Worm (Caenorhabditis elegans) whole organism, young adult: Measurements from ENCODE around the gene T04A6.2.
A peak's percentile ranks its signal among the peaks of the same experiment; 100 is the strongest.

ENCODE experiments used
- B0336.3 ChIP-seq: fragments of 200-800 bp; sonication (Bioruptor generic); IDR thresholded peaks from 2 replicates; pipeline ENCODE4 v1.3.6; 2022; ENCODE audit warnings: missing genetic modification characterization, missing compliant biosample characterization
- F10E7.11 ChIP-seq: sonication (generic microtip); optimal IDR thresholded peaks from 2 replicates; lab custom pipeline; 2017; ENCODE audit warnings: mild to moderate bottlenecking, missing genetic modification characterization, moderate library complexity, missing compliant biosample characterization
- F33H1.4 ChIP-seq: fragments of 200-800 bp; sonication (Bioruptor generic); IDR thresholded peaks from 2 replicates; pipeline ENCODE4 v1.3.6; 2022; ENCODE audit warnings: missing genetic modification reagents, missing genetic modification characterization, missing compliant biosample characterization
- F57C9.4 ChIP-seq: sonication (generic microtip); optimal IDR thresholded peaks from 2 replicates; lab custom pipeline; 2017; ENCODE audit warnings: mild to moderate bottlenecking, missing genetic modification characterization, missing compliant biosample characterization
- K12H6.12 ChIP-seq: fragments of 200-800 bp; sonication (Bioruptor generic); optimal IDR thresholded peaks from 2 replicates; lab custom pipeline; 2018; ENCODE audit warnings: mild to moderate bottlenecking, missing genetic modification characterization, missing compliant biosample characterization
- Y67H2A.10 ChIP-seq: fragments of 200-800 bp; sonication (Bioruptor generic); conservative IDR thresholded peaks from 2 replicates; pipeline ENCODE4 v1.3.6; 2022; ENCODE audit warnings: missing genetic modification reagents, missing genetic modification characterization, missing compliant biosample characterization
- Y79H2A.3 ChIP-seq: fragments of 200-800 bp; sonication (Bioruptor generic); conservative IDR thresholded peaks from 2 replicates; pipeline ENCODE4 v1.3.6; 2022; ENCODE audit warnings: missing genetic modification reagents, missing genetic modification characterization, missing compliant biosample characterization
- Y95B8A.8 ChIP-seq: fragments of 200-800 bp; sonication (Bioruptor generic); IDR thresholded peaks from 2 replicates; pipeline ENCODE4 v1.3.6; 2022; ENCODE audit warnings: missing genetic modification reagents, missing genetic modification characterization, missing compliant biosample characterization
- akir-1 ChIP-seq: fragments of 200-800 bp; sonication (Bioruptor generic); optimal IDR thresholded peaks from 2 replicates; lab custom pipeline; 2018; ENCODE audit warnings: mild to moderate bottlenecking, missing genetic modification characterization, moderate library complexity, missing compliant biosample characterization
- ama-1 ChIP-seq, 3 experiments: fragments of 150-350 bp in 1 of 3; sonication (generic microtip) in 2 of 3; optimal IDR thresholded peaks; 2 replicates each; lab custom pipeline; 2014 to 2018; ENCODE audit warnings: missing biosample characterization in 2 of 3, missing genetic modification characterization in 2 of 3, missing genetic modification reagents in 2 of 3
- atf-7 ChIP-seq: sonication (generic microtip); optimal IDR thresholded peaks from 2 replicates; lab custom pipeline; 2017; ENCODE audit warnings: mild to moderate bottlenecking, missing genetic modification characterization, missing compliant biosample characterization
- attf-3 ChIP-seq: fragments of 200-800 bp; sonication (Bioruptor generic); conservative IDR thresholded peaks from 2 replicates; pipeline ENCODE4 v1.3.6; 2022; ENCODE audit warnings: missing genetic modification reagents, missing genetic modification characterization, missing compliant biosample characterization
- bed-1 ChIP-seq: fragments of 200-800 bp; sonication (Bioruptor generic); IDR thresholded peaks from 2 replicates; pipeline ENCODE4 v1.3.6; 2022; ENCODE audit warnings: missing genetic modification reagents, missing genetic modification characterization, missing compliant biosample characterization
- ccch-3 ChIP-seq: fragments of 200-800 bp; sonication (Bioruptor generic); optimal IDR thresholded peaks from 2 replicates; lab custom pipeline; 2018; ENCODE audit warnings: mild to moderate bottlenecking, missing genetic modification characterization, missing compliant biosample characterization
- cebp-1 ChIP-seq, 2 experiments: fragments of 200-800 bp in 1 of 2; sonication (Bioruptor generic) in 1 of 2; sonication (generic microtip) in 1 of 2; IDR thresholded peaks in 1 of 2; optimal IDR thresholded peaks in 1 of 2; 2 replicates each; pipeline versions ENCODE4 v1.3.6 to Lab custom; 2017 to 2022; ENCODE audit warnings: missing compliant biosample characterization in 2 of 2, missing genetic modification characterization in 2 of 2, mild to moderate bottlenecking in 1 of 2, missing genetic modification reagents in 1 of 2, moderate library complexity in 1 of 2
- ceh-40 ChIP-seq: fragments of 200-800 bp; sonication (Bioruptor generic); IDR thresholded peaks from 2 replicates; pipeline ENCODE4 v1.3.6; 2022; ENCODE audit warnings: missing genetic modification characterization, missing compliant biosample characterization
- ceh-58 ChIP-seq: fragments of 200-800 bp; sonication (Bioruptor generic); IDR thresholded peaks from 2 replicates; pipeline ENCODE4 v1.3.6; 2022; ENCODE audit warnings: missing genetic modification characterization, missing compliant biosample characterization
- ceh-91 ChIP-seq: fragments of 200-800 bp; sonication (Bioruptor generic); IDR thresholded peaks from 2 replicates; pipeline ENCODE4 v1.3.6; 2022; ENCODE audit warnings: missing genetic modification reagents, missing genetic modification characterization, missing compliant biosample characterization
- chd-7 ChIP-seq: sonication (generic microtip); optimal IDR thresholded peaks from 2 replicates; lab custom pipeline; 2016; ENCODE audit warnings: mild to moderate bottlenecking, missing genetic modification characterization, moderate library complexity, missing compliant biosample characterization
- die-1 ChIP-seq: sonication (generic microtip); optimal IDR thresholded peaks from 2 replicates; lab custom pipeline; 2016; ENCODE audit warnings: missing genotype, mild to moderate bottlenecking, missing genetic modification characterization, missing compliant biosample characterization
- dox-1 ChIP-seq: fragments of 200-800 bp; sonication (Bioruptor generic); IDR thresholded peaks from 2 replicates; pipeline ENCODE4 v1.3.6; 2022; ENCODE audit warnings: missing genetic modification reagents, missing genetic modification characterization, missing compliant biosample characterization
- dpl-1 ChIP-seq: fragments of 150-350 bp; optimal IDR thresholded peaks from 2 replicates; lab custom pipeline; 2014; ENCODE audit warnings: missing biosample characterization, missing genetic modification reagents, missing genetic modification characterization
- him-1 ChIP-seq: sonication (generic microtip); optimal IDR thresholded peaks from 2 replicates; lab custom pipeline; 2016; ENCODE audit warnings: missing genotype, missing genetic modification reagents, missing genetic modification characterization, missing compliant biosample characterization
- hlh-12 ChIP-seq: sonication (generic microtip); optimal IDR thresholded peaks from 2 replicates; lab custom pipeline; 2016; ENCODE audit warnings: missing genetic modification characterization, missing compliant biosample characterization
- hlh-26 ChIP-seq: fragments of 200-800 bp; sonication (Bioruptor generic); conservative IDR thresholded peaks from 2 replicates; pipeline ENCODE4 v1.3.6; 2022; ENCODE audit warnings: missing genetic modification reagents, missing genetic modification characterization, missing compliant biosample characterization
- hmg-1.2 ChIP-seq: fragments of 200-800 bp; sonication (Bioruptor generic); IDR thresholded peaks from 2 replicates; pipeline ENCODE4 v1.3.6; 2022; ENCODE audit warnings: missing genetic modification reagents, missing genetic modification characterization, missing compliant biosample characterization
- hmg-20 ChIP-seq: fragments of 200-800 bp; sonication (Bioruptor generic); IDR thresholded peaks from 2 replicates; pipeline ENCODE4 v1.3.6; 2022; ENCODE audit warnings: missing genetic modification reagents, missing genetic modification characterization, missing compliant biosample characterization
- lin-35 ChIP-seq, 3 experiments: fragments of 150-350 bp in 2 of 3; sonication (generic microtip) in 1 of 3; optimal IDR thresholded peaks; 2 replicates each; lab custom pipeline; 2014 to 2018; ENCODE audit warnings: missing biosample characterization in 3 of 3, missing genetic modification characterization in 3 of 3, missing genetic modification reagents in 3 of 3
- lin-54 ChIP-seq: fragments of 200-800 bp; sonication (Bioruptor generic); optimal IDR thresholded peaks from 2 replicates; lab custom pipeline; 2018; ENCODE audit warnings: mild to moderate bottlenecking, missing genetic modification characterization, missing compliant biosample characterization
- lsy-27 ChIP-seq: sonication (generic microtip); optimal IDR thresholded peaks from 2 replicates; lab custom pipeline; 2017; ENCODE audit warnings: missing genetic modification characterization, mild to moderate bottlenecking, missing compliant biosample characterization, antibody characterized with exemption, missing genotype, borderline replicate concordance; ENCODE audit not compliant: insufficient read depth
- madf-3 ChIP-seq: fragments of 200-800 bp; sonication (Bioruptor generic); IDR thresholded peaks from 2 replicates; pipeline ENCODE4 v1.3.6; 2022; ENCODE audit warnings: missing genetic modification reagents, missing genetic modification characterization, missing compliant biosample characterization
- mcd-1 ChIP-seq: fragments of 200-800 bp; sonication (Bioruptor generic); IDR thresholded peaks from 2 replicates; pipeline ENCODE4 v1.3.6; 2022; ENCODE audit warnings: missing genetic modification reagents, missing genetic modification characterization, missing compliant biosample characterization
- nfya-1 ChIP-seq: sonication (generic microtip); optimal IDR thresholded peaks from 2 replicates; lab custom pipeline; 2017; ENCODE audit warnings: antibody characterized with exemption, missing compliant biosample characterization, missing genetic modification characterization, borderline replicate concordance; ENCODE audit not compliant: insufficient read depth
- nfya-2 ChIP-seq: fragments of 200-800 bp; sonication (Bioruptor generic); IDR thresholded peaks from 2 replicates; pipeline ENCODE4 v1.3.6; 2022; ENCODE audit warnings: missing genetic modification reagents, missing genetic modification characterization, missing compliant biosample characterization
- nfyb-1 ChIP-seq: fragments of 200-800 bp; sonication (Bioruptor generic); IDR thresholded peaks from 2 replicates; pipeline ENCODE4 v1.3.6; 2022; ENCODE audit warnings: missing genetic modification reagents, missing genetic modification characterization, missing compliant biosample characterization
- nhr-80 ChIP-seq: sonication (generic microtip); optimal IDR thresholded peaks from 2 replicates; lab custom pipeline; 2016; ENCODE audit warnings: missing genetic modification characterization, missing compliant biosample characterization
- rec-8 ChIP-seq, 2 experiments: sonication (generic microtip); optimal IDR thresholded peaks; 2 replicates each; lab custom pipeline; 2016; ENCODE audit warnings: mild to moderate bottlenecking in 2 of 2, missing genetic modification characterization in 2 of 2, missing genetic modification reagents in 2 of 2, missing genotype in 2 of 2, missing biosample characterization in 1 of 2, missing compliant biosample characterization in 1 of 2, moderate library complexity in 1 of 2
- sea-2 ChIP-seq: fragments of 200-800 bp; sonication (Bioruptor generic); IDR thresholded peaks from 2 replicates; pipeline ENCODE4 v1.3.6; 2022; ENCODE audit warnings: missing genetic modification characterization, missing compliant biosample characterization
- snpc-1.3 ChIP-seq: sonication (generic microtip); optimal IDR thresholded peaks from 2 replicates; lab custom pipeline; 2017; ENCODE audit warnings: missing genetic modification characterization, mild to moderate bottlenecking, missing compliant biosample characterization, antibody characterized with exemption, moderate library complexity, missing genotype, missing genetic modification reagents; ENCODE audit not compliant: insufficient read depth
- sptf-2 ChIP-seq: fragments of 200-800 bp; sonication (Bioruptor generic); optimal IDR thresholded peaks from 2 replicates; lab custom pipeline; 2018; ENCODE audit warnings: mild to moderate bottlenecking, missing genetic modification characterization, missing compliant biosample characterization
- tbp1 ChIP-seq: fragments of 200-800 bp; sonication (Bioruptor generic); optimal IDR thresholded peaks from 2 replicates; lab custom pipeline; 2018; ENCODE audit warnings: mild to moderate bottlenecking, missing genetic modification characterization, missing compliant biosample characterization
- tlf-1 ChIP-seq: fragments of 200-800 bp; sonication (Bioruptor generic); optimal IDR thresholded peaks from 2 replicates; lab custom pipeline; 2018; ENCODE audit warnings: mild to moderate bottlenecking, missing genetic modification characterization, missing compliant biosample characterization
- unc-130 ChIP-seq: sonication (generic microtip); optimal IDR thresholded peaks from 2 replicates; lab custom pipeline; 2016; ENCODE audit warnings: missing genetic modification reagents, missing genetic modification characterization, missing compliant biosample characterization
- unc-62 ChIP-seq: fragments of 150-350 bp; optimal IDR thresholded peaks from 2 replicates; lab custom pipeline; 2014; ENCODE audit warnings: missing biosample characterization, missing genetic modification reagents, missing genetic modification characterization
- ztf-18 ChIP-seq: sonication (generic microtip); optimal IDR thresholded peaks from 2 replicates; lab custom pipeline; 2016; ENCODE audit warnings: missing genotype, mild to moderate bottlenecking, missing genetic modification characterization, missing compliant biosample characterization
- ztf-3 ChIP-seq: fragments of 200-800 bp; sonication (Bioruptor generic); optimal IDR thresholded peaks from 2 replicates; lab custom pipeline; 2018; ENCODE audit warnings: mild to moderate bottlenecking, missing genetic modification characterization, missing compliant biosample characterization

T04A6.2 gene

ce11 chrIII:7580586-7580985, 34.0 kb upstream of the T04A6.2 start:
- TF ChIP-seq nfya-1 (no peak), K12H6.12 (tag; lab: Kevin White, UChicago) (peak; percentile 6), bed-1 (no peak), hmg-1.2 (GFP tag; lab: Robert Waterston, UW) (no peak), lin-35 (GFP tag; optimal IDR thresholded peaks at IDR 0.05; lab: Kevin White, UChicago) (peak in 1 of 3 experiments; percentile 12), Y79H2A.3 (GFP tag; lab: Robert Waterston, UW) (no peak), dox-1 (no peak), ceh-91 (GFP tag; lab: Robert Waterston, UW) (no peak), sea-2 (no peak), cebp-1 (GFP tag; IDR thresholded peaks at IDR 0.05; lab: Robert Waterston, UW) (no peak), cebp-1 (tag; optimal IDR thresholded peaks at IDR 0.05; lab: Kevin White, UChicago) (peak; percentile 11), hlh-26 (no peak), madf-3 (GFP tag; lab: Robert Waterston, UW) (no peak), unc-62 (GFP tag; lab: Kevin White, UChicago) (no peak), nfyb-1 (no peak), ama-1 (optimal IDR thresholded peaks at IDR 0.05; lab: Kevin White, UChicago) (no peak), ama-1 (GFP tag; optimal IDR thresholded peaks at IDR 0.05; lab: Kevin White, UChicago) (no peak), atf-7 (tag; lab: Kevin White, UChicago) (no peak), tbp1 (no peak), hmg-20 (GFP tag; lab: Robert Waterston, UW) (no peak), ztf-3 (GFP tag; lab: Kevin White, UChicago) (no peak)

ce11 chrIII:7582885-7583284, 31.7 kb upstream of the T04A6.2 start, which contains the start of gene R13A5.10:
R13A5.10 (minus strand) TSS chrIII:7582985.
- TF ChIP-seq snpc-1.3, result no peak
- TF ChIP-seq B0336.3 (GFP tag; lab: Robert Waterston, UW), result no peak
- no peak for TF ChIP-seq bed-1
- TF ChIP-seq sea-2, result no peak
- no peak for TF ChIP-seq attf-3
- TF ChIP-seq F57C9.4, result no peak
- no peak for TF ChIP-seq chd-7 (tag; lab: Kevin White, UChicago)
- no peak for TF ChIP-seq unc-130
- TF ChIP-seq nhr-80 (tag; lab: Kevin White, UChicago), result no peak
- TF ChIP-seq Y67H2A.10 (GFP tag; lab: Robert Waterston, UW), result no peak
- TF ChIP-seq nfya-2 (GFP tag; lab: Robert Waterston, UW), result no peak
- no peak for TF ChIP-seq atf-7 (tag; lab: Kevin White, UChicago)
- no peak for TF ChIP-seq F10E7.11
- no peak for TF ChIP-seq tlf-1 (GFP tag; lab: Kevin White, UChicago)
- TF ChIP-seq ceh-58 (GFP tag; lab: Robert Waterston, UW), result no peak
- no peak for TF ChIP-seq rec-8 (tag; optimal IDR thresholded peaks at IDR 0.05; lab: Kevin White, UChicago)
- no peak for TF ChIP-seq Y95B8A.8 (GFP tag; lab: Robert Waterston, UW)
- TF ChIP-seq F33H1.4 (GFP tag; lab: Robert Waterston, UW), result no peak
- TF ChIP-seq him-1 (tag; lab: Kevin White, UChicago), result no peak
- no peak for TF ChIP-seq mcd-1 (GFP tag; lab: Robert Waterston, UW)

ce11 chrIII:7584131-7584646, 30.4 kb upstream of the T04A6.2 start, which contains the start of gene cup-5:
cup-5 (plus strand) TSS chrIII:7584181.
- no peak for TF ChIP-seq sea-2
- no peak for TF ChIP-seq akir-1 (GFP tag; lab: Kevin White, UChicago)
- TF ChIP-seq lsy-27, result no peak
- TF ChIP-seq ceh-40 (GFP tag; lab: Robert Waterston, UW), result no peak
- no peak for TF ChIP-seq sptf-2 (GFP tag; lab: Kevin White, UChicago)
- TF ChIP-seq mcd-1 (GFP tag; lab: Robert Waterston, UW), result no peak
- TF ChIP-seq ztf-18 (tag; lab: Kevin White, UChicago), result peak; percentile 24
- TF ChIP-seq die-1, result no peak
- 0 out of 2 replicates have a peak, but pooled peaks have one; percentile 27 for TF ChIP-seq attf-3
- TF ChIP-seq dpl-1, result peak; percentile 37
- no peak for TF ChIP-seq ccch-3 (GFP tag; lab: Kevin White, UChicago)
- peak; percentile 26 for TF ChIP-seq lin-54 (GFP tag; lab: Kevin White, UChicago)
- TF ChIP-seq hlh-12 (tag; lab: Kevin White, UChicago), result no peak
